Worm (Caenorhabditis elegans) whole organism, L4/young adult: ENCODE measurements around the gene dct-19.

ENCODE experiments used
- W03F9.2 ChIP-seq: fragments of 150-350 bp; optimal IDR thresholded peaks from 2 replicates; lab custom pipeline; 2014; ENCODE audit warnings: missing biosample characterization, missing genetic modification characterization
- dao-5 ChIP-seq: sonication (generic microtip); optimal IDR thresholded peaks from 2 replicates; lab custom pipeline; 2016; ENCODE audit warnings: missing genotype, missing genetic modification characterization, moderate library complexity, missing compliant biosample characterization
- him-1 ChIP-seq: sonication (generic microtip); optimal IDR thresholded peaks from 2 replicates; lab custom pipeline; 2016; ENCODE audit warnings: missing genotype, missing genetic modification reagents, missing genetic modification characterization, missing compliant biosample characterization

dct-19 gene

ce11 chrIV:12942633-12943032, at the start of gene dct-19:
TSS of gene dct-19 (plus strand) at chrIV:12942933.
- TF ChIP-seq dao-5 = no peak
- no peak for TF ChIP-seq him-1 (tag; lab: Kevin White, UChicago)
- no peak for TF ChIP-seq W03F9.2

DNA sequence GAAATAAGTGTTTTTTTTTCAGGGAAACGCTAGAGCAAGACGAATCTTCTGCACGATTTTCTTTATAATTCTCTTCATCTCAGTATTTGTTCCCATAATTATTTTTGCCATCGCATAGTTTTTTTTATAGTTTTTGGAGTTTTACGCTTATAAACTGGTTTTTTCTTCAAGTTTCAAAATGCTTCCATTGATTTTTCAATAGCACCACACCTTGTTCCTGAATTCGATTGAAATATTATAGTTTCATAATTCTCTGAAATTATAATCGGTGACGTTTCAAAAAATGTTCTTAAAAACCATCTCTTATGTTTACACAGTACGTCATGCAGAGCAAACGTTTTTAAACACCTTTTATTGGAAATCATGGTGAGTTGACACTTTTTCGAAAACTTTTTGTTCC, 49.6 kb upstream of the dct-19 start, which contains the start of gene K08D8.12:
Gene K08D8.12, plus strand, starts transcription at position 301 of the 400 bp plus-strand sequence.
- TF ChIP-seq W03F9.2 (no peak), him-1 (tag; lab: Kevin White, UChicago) (no peak), dao-5 (no peak)

- no peak for TF ChIP-seq him-1 (tag; lab: Kevin White, UChicago)
- no peak for TF ChIP-seq W03F9.2
- no peak for TF ChIP-seq dao-5
Observed at ce11 chrIV:12894996-12895395, 47.7 kb upstream of the dct-19 start, which contains the start of gene K08D8.11. TSS of gene K08D8.11 (plus strand) at chrIV:12895296.

DNA sequence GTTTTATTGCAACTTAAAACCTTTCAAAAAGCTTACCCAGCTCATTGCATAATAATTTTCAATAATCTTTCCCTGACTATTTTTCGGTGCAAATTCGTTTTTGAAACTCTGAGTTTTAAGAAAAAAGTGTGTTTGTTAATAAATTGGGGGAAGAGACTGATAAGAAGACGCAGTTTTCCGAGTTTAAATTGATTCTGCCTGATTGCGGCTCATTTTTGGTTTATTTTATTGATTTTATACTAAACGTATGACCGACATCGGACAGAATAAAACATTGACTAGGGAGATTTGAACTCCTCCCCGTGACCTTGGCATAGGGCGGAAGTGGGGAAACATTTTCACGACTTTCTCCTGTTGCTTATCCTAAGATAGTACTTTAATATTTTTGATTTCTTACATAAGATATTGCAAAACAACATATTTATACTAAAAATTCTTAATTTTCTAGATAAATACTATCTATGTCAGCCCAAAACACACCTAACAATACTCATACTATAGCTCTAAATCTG, 46.3 kb upstream of the dct-19 start, which contains the start of gene K08D8.7:
Gene K08D8.7, plus strand, starts transcription at position 462 of the 512 bp plus-strand sequence.
- TF ChIP-seq him-1 (tag; lab: Kevin White, UChicago) = no peak
- TF ChIP-seq dao-5 = no peak
- TF ChIP-seq W03F9.2 = no peak

- TF ChIP-seq dao-5 = no peak
- no peak for TF ChIP-seq him-1 (tag; lab: Kevin White, UChicago)
- no peak for TF ChIP-seq W03F9.2
Observed at ce11 chrIV:12897146-12897545, 45.6 kb upstream of the dct-19 start.

- TF ChIP-seq W03F9.2 (no peak), dao-5 (no peak), him-1 (tag; lab: Kevin White, UChicago) (no peak)
Observed at ce11 chrIV:12898823-12899222, 43.9 kb upstream of the dct-19 start.

ce11 chrIV:12899392-12899791, 43.3 kb upstream of the dct-19 start, which contains the start of gene K08D8.9:
TSS of gene K08D8.9 (plus strand) at chrIV:12899692.
- TF ChIP-seq dao-5 (no peak), him-1 (tag; lab: Kevin White, UChicago) (no peak), W03F9.2 (no peak)

DNA sequence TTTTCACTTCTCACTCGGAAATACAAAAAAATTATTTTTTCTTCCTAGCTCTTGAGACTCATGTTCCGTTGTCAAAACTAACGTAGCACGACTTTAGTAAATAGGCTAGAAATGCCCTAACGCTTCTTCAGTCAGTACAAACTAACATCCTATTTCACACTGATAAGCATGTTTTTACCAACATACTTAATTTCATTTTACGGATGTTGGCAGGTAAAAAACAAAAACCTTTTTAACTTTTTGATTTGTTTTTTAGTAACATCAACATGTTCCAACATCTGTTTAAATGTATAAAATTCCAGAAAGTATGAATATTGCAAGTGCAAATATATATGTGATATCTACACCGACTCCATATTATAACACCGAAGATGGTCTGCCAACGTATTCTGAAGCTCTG, 42.5 kb upstream of the dct-19 start, which contains the start of gene K08D8.10:
Gene K08D8.10, plus strand, starts transcription at position 301 of the 400 bp plus-strand sequence.
- TF ChIP-seq him-1 (tag; lab: Kevin White, UChicago) (no peak), W03F9.2 (no peak), dao-5 (no peak)

ce11 chrIV:12901602-12902001, 41.1 kb upstream of the dct-19 start:
- TF ChIP-seq him-1 (tag; lab: Kevin White, UChicago) = no peak
- TF ChIP-seq dao-5 = no peak
- no peak for TF ChIP-seq W03F9.2

DNA sequence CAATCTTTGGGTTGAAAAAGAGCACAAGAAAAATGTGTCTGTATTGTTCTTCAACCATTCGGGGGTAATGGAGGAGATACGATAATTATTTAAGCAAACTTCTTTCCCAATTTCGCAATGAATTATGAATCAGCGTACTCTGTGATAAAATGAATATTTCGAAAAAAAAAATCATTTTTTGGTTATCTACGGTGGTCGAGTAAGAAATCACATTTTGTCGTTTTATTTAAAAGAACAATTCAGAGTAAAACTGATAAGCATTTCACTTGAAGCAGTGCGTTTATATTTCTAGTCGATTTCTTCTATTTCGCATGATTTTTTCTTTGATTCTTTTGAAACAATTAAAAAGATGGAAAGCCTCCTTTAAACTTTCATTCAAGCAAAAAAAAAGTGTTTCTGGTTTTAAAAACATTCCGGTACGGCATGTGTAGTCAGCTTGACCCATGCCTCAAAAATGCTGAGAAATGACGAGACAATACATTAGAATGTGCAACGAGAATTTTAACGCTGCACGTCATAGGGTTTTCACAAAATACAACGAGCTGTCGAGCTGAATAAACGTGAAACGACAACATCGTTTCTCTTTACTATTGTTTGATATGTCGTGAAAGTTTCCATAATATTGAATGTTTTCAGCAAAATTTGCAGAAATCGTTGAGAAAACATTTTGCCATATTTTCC, 40.2 kb upstream of the dct-19 start, which contains the start of gene K08D8.2:
Gene K08D8.2, plus strand, starts transcription at position 631 of the 681 bp plus-strand sequence.
- no peak for TF ChIP-seq dao-5
- TF ChIP-seq him-1 (tag; lab: Kevin White, UChicago) = no peak
- TF ChIP-seq W03F9.2 = no peak

- TF ChIP-seq him-1 (tag; lab: Kevin White, UChicago) (no peak), dao-5 (no peak)
Observed at ce11 chrIV:12903687-12904086, 39.0 kb upstream of the dct-19 start.

ce11 chrIV:12906529-12906928, 36.2 kb upstream of the dct-19 start, which contains the start of gene K08D8.3:
TSS of gene K08D8.3 (minus strand) at chrIV:12906659.
- TF ChIP-seq W03F9.2 = no peak
- TF ChIP-seq him-1 (tag; lab: Kevin White, UChicago) = no peak
- no peak for TF ChIP-seq dao-5

- no peak for TF ChIP-seq him-1 (tag; lab: Kevin White, UChicago)
- TF ChIP-seq W03F9.2 = no peak
Observed at ce11 chrIV:12909871-12910270, 32.9 kb upstream of the dct-19 start, which contains the start of gene K08D8.4. TSS of gene K08D8.4 (minus strand) at chrIV:12909998.

DNA sequence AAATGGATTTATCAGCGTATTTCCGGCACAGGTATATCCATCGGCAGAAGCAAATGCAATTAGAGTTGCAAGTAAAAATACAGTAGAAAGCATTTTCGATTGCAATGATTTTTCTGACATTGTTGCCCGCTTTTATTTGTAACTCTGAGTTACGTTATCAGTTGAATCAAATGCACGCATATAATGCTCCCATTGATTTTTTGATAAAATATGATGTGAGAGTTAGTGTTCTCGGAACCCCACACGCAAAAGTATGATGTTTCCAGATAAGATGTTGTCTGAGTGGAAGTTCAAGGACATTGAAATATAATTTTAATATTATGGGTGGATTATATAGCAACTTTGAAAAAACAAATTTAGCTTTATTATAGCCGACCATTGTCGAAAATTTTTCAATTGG, 30.7 kb upstream of the dct-19 start, which contains the start of gene K08D8.5:
Gene K08D8.5, minus strand, starts transcription at position 140 of the 400 bp plus-strand sequence.
- TF ChIP-seq him-1 (tag; lab: Kevin White, UChicago) = no peak
- TF ChIP-seq W03F9.2 = no peak

ce11 chrIV:12914532-12915019, 28.2 kb upstream of the dct-19 start, which contains the start of gene irg-6:
TSS of gene irg-6 (minus strand) at chrIV:12914969.
- TF ChIP-seq him-1 (tag; lab: Kevin White, UChicago) (no peak), dao-5 (no peak), W03F9.2 (no peak)
